Fruit fly (Drosophila melanogaster) whole organism, pupa: ENCODE results near the gene CG10864.
A peak's percentile ranks its signal among the peaks of the same experiment; 100 is the strongest.

Source experiments
- CG10348 ChIP-seq: fragments of 200-800 bp; sonication (Bioruptor generic); IDR thresholded peaks from 2 replicates; pipeline ENCODE4 v1.3.6; 2022; ENCODE audit warnings: missing biosample characterization, missing genetic modification characterization
- CG12605 ChIP-seq: fragments of 200-800 bp; sonication (Bioruptor generic); IDR thresholded peaks from 2 replicates; pipeline ENCODE4 v1.3.6; 2022; ENCODE audit warnings: missing biosample characterization, missing genetic modification characterization
- CG14655 ChIP-seq: fragments of 200-800 bp; sonication (Bioruptor generic); optimal IDR thresholded peaks from 3 replicates; lab custom pipeline; 2017; ENCODE audit warnings: mild to moderate bottlenecking, missing biosample characterization, missing genetic modification reagents, missing genetic modification characterization
- CG15710 ChIP-seq: fragments of 200-800 bp; sonication (Bioruptor generic); optimal IDR thresholded peaks from 2 replicates; lab custom pipeline; 2018; ENCODE audit warnings: missing biosample characterization, mild to moderate bottlenecking, missing genetic modification characterization, moderate library complexity
- CG34367 ChIP-seq: fragments of 200-800 bp; sonication (Bioruptor generic); optimal IDR thresholded peaks from 2 replicates; lab custom pipeline; 2018; ENCODE audit warnings: missing biosample characterization, mild to moderate bottlenecking, missing genetic modification characterization
- CG8159 ChIP-seq: fragments of 200-800 bp; sonication (Bioruptor generic); optimal IDR thresholded peaks from 3 replicates; lab custom pipeline; 2018; ENCODE audit warnings: missing biosample characterization, mild to moderate bottlenecking, missing genetic modification characterization, moderate library complexity
- CG9948 ChIP-seq: fragments of 200-800 bp; sonication (Bioruptor generic); optimal IDR thresholded peaks from 2 replicates; lab custom pipeline; 2018; ENCODE audit warnings: missing biosample characterization, mild to moderate bottlenecking, missing genetic modification characterization, moderate library complexity
- D1 ChIP-seq: fragments of 200-800 bp; sonication (Bioruptor generic); optimal IDR thresholded peaks from 2 replicates; lab custom pipeline; 2018; ENCODE audit warnings: missing biosample characterization, mild to moderate bottlenecking, missing genetic modification characterization, moderate library complexity
- EcR ChIP-seq: fragments of 200-800 bp; sonication (Bioruptor generic); optimal IDR thresholded peaks from 3 replicates; lab custom pipeline; 2019; ENCODE audit warnings: missing biosample characterization, missing genetic modification characterization, mild to moderate bottlenecking, moderate library complexity, missing genetic modification reagents
- Ets98B ChIP-seq: fragments of 200-800 bp; sonication (Bioruptor generic); IDR thresholded peaks from 2 replicates; pipeline ENCODE4 v1.3.6; 2022; ENCODE audit warnings: missing biosample characterization, missing genetic modification characterization
- Pif1A ChIP-seq: fragments of 200-800 bp; sonication (Bioruptor generic); optimal IDR thresholded peaks from 3 replicates; lab custom pipeline; 2016; ENCODE audit warnings: missing biosample characterization, missing genetic modification characterization
- Snoo ChIP-seq: fragments of 200-800 bp; sonication (Bioruptor generic); optimal IDR thresholded peaks from 3 replicates; lab custom pipeline; 2017; ENCODE audit warnings: missing biosample characterization, mild to moderate bottlenecking, missing genetic modification characterization, inconsistent platforms
- fd96Ca ChIP-seq: fragments of 200-800 bp; sonication (Bioruptor generic); IDR thresholded peaks from 3 replicates; pipeline ENCODE4 v1.3.6; 2022; ENCODE audit warnings: missing biosample characterization, missing genetic modification characterization
- rn ChIP-seq: fragments of 200-800 bp; sonication (Bioruptor generic); IDR thresholded peaks from 2 replicates; pipeline ENCODE4 v1.3.6; 2022; ENCODE audit warnings: missing biosample characterization, missing genetic modification characterization

- peak; percentile 46 for TF ChIP-seq CG8159 (tag; lab: Kevin White, UChicago)
- TF ChIP-seq Ets98B, result no peak
- no peak for TF ChIP-seq CG12605
- TF ChIP-seq CG14655, result peak; percentile 56
- no peak for TF ChIP-seq CG10348 (GFP tag; lab: Robert Waterston, UW)
- TF ChIP-seq Snoo (tag; lab: Kevin White, UChicago), result no peak
- TF ChIP-seq CG9948 (tag; lab: Kevin White, UChicago), result peak; percentile 41
- TF ChIP-seq EcR, result no peak
- TF ChIP-seq D1 (tag; lab: Kevin White, UChicago), result no peak
- TF ChIP-seq CG15710 (tag; lab: Kevin White, UChicago), result peak; percentile 33
- no peak for TF ChIP-seq fd96Ca
- peak; percentile 3 for TF ChIP-seq CG34367
- TF ChIP-seq Pif1A (GFP tag; lab: Kevin White, UChicago), result peak; percentile 26
- no peak for TF ChIP-seq rn (GFP tag; lab: Robert Waterston, UW)
These were observed 47.5 kb upstream of the CG10864 start for dm6 chr3R:18458912-18459311.
